Worm (Caenorhabditis elegans): ENCODE data around the gene nrde-3.

ce11 chrX:389566-389965, 17.5 kb downstream of the nrde-3 start:
- no peak for TF ChIP-seq snpc-4 (tag; optimal IDR thresholded peaks at IDR 0.05)
- TF ChIP-seq elt-3 (tag; optimal IDR thresholded peaks at IDR 0.05), result no peak
- no peak for TF ChIP-seq nhr-2 (tag; optimal IDR thresholded peaks at IDR 0.05)
- no peak for TF ChIP-seq nhr-76 (tag; optimal IDR thresholded peaks at IDR 0.05)
- no peak for TF ChIP-seq drap-1 (GFP tag; optimal IDR thresholded peaks at IDR 0.05)
- TF ChIP-seq unc-62 (GFP tag; optimal IDR thresholded peaks at IDR 0.05), result no peak
- TF ChIP-seq ceh-43 (GFP tag; optimal IDR thresholded peaks at IDR 0.05), result no peak
- no peak for TF ChIP-seq flh-1 (GFP tag; optimal IDR thresholded peaks at IDR 0.05)

All from whole organism, mixed stage, embryonic.